Worm (Caenorhabditis elegans) whole organism, late embryonic: ENCODE results near the gene Y47D3B.4.

Source experiments
- ama-1 ChIP-seq: fragments of 150-350 bp; optimal IDR thresholded peaks from 2 replicates; lab custom pipeline; 2014
- ets-4 ChIP-seq: sonication (generic microtip); optimal IDR thresholded peaks from 2 replicates; lab custom pipeline; 2016; ENCODE audit warnings: missing genetic modification characterization, missing compliant biosample characterization
- pros-1 ChIP-seq: fragments of 150-350 bp; optimal IDR thresholded peaks from 2 replicates; lab custom pipeline; 2014; ENCODE audit warnings: missing biosample characterization, missing genetic modification reagents, missing genetic modification characterization
- unc-86 ChIP-seq: sonication (generic microtip); optimal IDR thresholded peaks from 2 replicates; lab custom pipeline; 2016; ENCODE audit warnings: missing genetic modification characterization, missing compliant biosample characterization

DNA sequence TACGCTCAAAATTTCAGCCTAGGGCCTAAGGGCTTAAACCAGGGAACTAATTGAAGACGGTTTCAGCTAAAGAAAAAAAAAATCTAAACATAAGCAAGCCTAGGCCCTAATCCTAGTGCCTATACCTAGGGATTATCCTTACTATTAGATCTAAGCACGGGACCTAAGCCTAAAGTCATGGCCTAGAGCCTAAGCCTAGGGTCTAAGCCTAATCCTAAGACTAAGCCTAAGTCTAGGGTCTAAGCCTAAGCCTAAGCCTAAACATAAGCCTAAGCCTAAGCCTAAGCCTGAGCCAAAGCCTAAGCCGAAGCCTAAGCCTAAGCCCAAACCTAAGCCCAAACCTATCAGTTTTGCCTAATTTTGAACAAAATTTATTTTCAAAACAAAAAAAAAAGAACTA lies 12.4 kb upstream of the Y47D3B.4 start:
- TF ChIP-seq ama-1 (lab: Kevin White, UChicago) (no peak), unc-86 (tag; lab: Kevin White, UChicago) (no peak), ets-4 (tag; lab: Kevin White, UChicago) (no peak), pros-1 (tag; lab: Kevin White, UChicago) (no peak)
